Worm (Caenorhabditis elegans) whole organism, L4 larva: ENCODE data around the gene K01G5.10.

Experiments used
- D1046.2 ChIP-seq: fragments of 200-800 bp; sonication (Bioruptor generic); IDR thresholded peaks from 2 replicates; pipeline ENCODE4 v1.3.6; 2022; ENCODE audit warnings: missing genetic modification characterization, missing compliant biosample characterization
- F10B5.3 ChIP-seq: sonication (generic microtip); optimal IDR thresholded peaks from 2 replicates; lab custom pipeline; 2016; ENCODE audit warnings: mild to moderate bottlenecking, missing genetic modification characterization, missing compliant biosample characterization
- F37D6.2 ChIP-seq: sonication (generic microtip); optimal IDR thresholded peaks from 2 replicates; lab custom pipeline; 2016; ENCODE audit warnings: mild to moderate bottlenecking, missing genetic modification characterization, missing compliant biosample characterization
- T26A8.4 ChIP-seq: fragments of 200-800 bp; sonication (Bioruptor generic); IDR thresholded peaks from 2 replicates; pipeline ENCODE4 v1.3.6; 2022; ENCODE audit warnings: missing genetic modification characterization, missing compliant biosample characterization
- Y105C5A.15 ChIP-seq: fragments of 200-800 bp; sonication (Bioruptor generic); IDR thresholded peaks from 2 replicates; pipeline ENCODE4 v1.3.6; 2022; ENCODE audit warnings: missing genetic modification characterization, missing compliant biosample characterization
- Y48G9A.11 ChIP-seq: fragments of 200-800 bp; sonication (Bioruptor generic); IDR thresholded peaks from 2 replicates; pipeline ENCODE4 v1.3.6; 2022; ENCODE audit warnings: missing genetic modification reagents, missing genetic modification characterization, missing compliant biosample characterization
- Y75B8A.6 ChIP-seq: fragments of 200-800 bp; sonication (Bioruptor generic); IDR thresholded peaks from 2 replicates; pipeline ENCODE4 v1.3.6; 2022; ENCODE audit warnings: missing genetic modification reagents, missing genetic modification characterization, missing compliant biosample characterization
- ZK546.5 ChIP-seq, 2 experiments: sonication (generic microtip); optimal IDR thresholded peaks; 2 replicates each; lab custom pipeline; 2017; ENCODE audit warnings: missing biosample characterization in 2 of 2, missing genetic modification characterization in 2 of 2
- aha-1 ChIP-seq: fragments of 150-350 bp; peaks from one replicate; lab custom pipeline; 2014; ENCODE audit warnings: missing biosample characterization, missing genetic modification characterization
- arid-1 ChIP-seq: fragments of 200-800 bp; sonication (Bioruptor generic); conservative IDR thresholded peaks from 2 replicates; pipeline ENCODE4 v1.3.6; 2022; ENCODE audit warnings: missing genetic modification reagents, missing genetic modification characterization, missing compliant biosample characterization
- attf-4 ChIP-seq: sonication (generic microtip); optimal IDR thresholded peaks from 3 replicates; lab custom pipeline; 2017; ENCODE audit warnings: missing biosample characterization, missing genetic modification characterization
- ceh-20 ChIP-seq: fragments of 200-800 bp; sonication (Bioruptor generic); IDR thresholded peaks from 2 replicates; pipeline ENCODE4 v1.3.6; 2022; ENCODE audit warnings: missing genetic modification reagents, missing genetic modification characterization, missing compliant biosample characterization
- ceh-32 ChIP-seq: sonication (generic microtip); optimal IDR thresholded peaks from 2 replicates; lab custom pipeline; 2016; ENCODE audit warnings: mild to moderate bottlenecking, missing genetic modification characterization, missing compliant biosample characterization; ENCODE audit not compliant: poor library complexity
- ceh-44 ChIP-seq: fragments of 200-800 bp; sonication (Bioruptor generic); IDR thresholded peaks from 2 replicates; pipeline ENCODE4 v1.3.6; 2022; ENCODE audit warnings: missing genetic modification reagents, missing genetic modification characterization, missing compliant biosample characterization
- ceh-82 ChIP-seq: sonication (generic microtip); optimal IDR thresholded peaks from 2 replicates; lab custom pipeline; 2017; ENCODE audit warnings: missing biosample characterization, missing genetic modification characterization
- ctbp-1 ChIP-seq: fragments of 200-800 bp; sonication (Bioruptor generic); IDR thresholded peaks from 2 replicates; pipeline ENCODE4 v1.3.6; 2022; ENCODE audit warnings: missing genetic modification reagents, missing genetic modification characterization, missing compliant biosample characterization
- daf-16 ChIP-seq, 3 experiments: sonication (generic microtip); optimal IDR thresholded peaks; 2 replicates each; lab custom pipeline; 2016 to 2017; ENCODE audit warnings: missing genetic modification characterization in 3 of 3, missing genetic modification reagents in 3 of 3, mild to moderate bottlenecking in 2 of 3, missing compliant biosample characterization in 2 of 3, missing biosample characterization in 1 of 3, moderate library complexity in 1 of 3
- daf-19 ChIP-seq: fragments of 200-800 bp; sonication (Bioruptor generic); conservative IDR thresholded peaks from 2 replicates; pipeline ENCODE4 v1.3.6; 2022; ENCODE audit warnings: missing genetic modification characterization, missing compliant biosample characterization
- dmd-8 ChIP-seq: fragments of 200-800 bp; sonication (Bioruptor generic); IDR thresholded peaks from 2 replicates; pipeline ENCODE4 v1.3.6; 2022; ENCODE audit warnings: missing genetic modification characterization, missing compliant biosample characterization
- dve-1 ChIP-seq: sonication (generic microtip); optimal IDR thresholded peaks from 2 replicates; lab custom pipeline; 2017; ENCODE audit warnings: antibody characterized with exemption, mild to moderate bottlenecking, missing genetic modification characterization, missing compliant biosample characterization; ENCODE audit not compliant: insufficient read depth
- egl-27 ChIP-seq: sonication (generic microtip); optimal IDR thresholded peaks from 3 replicates; lab custom pipeline; 2017; ENCODE audit warnings: missing biosample characterization, missing genetic modification reagents, missing genetic modification characterization
- egl-43 ChIP-seq: fragments of 200-800 bp; sonication (Bioruptor generic); IDR thresholded peaks from 2 replicates; pipeline ENCODE4 v1.3.6; 2022; ENCODE audit warnings: missing genetic modification reagents, missing genetic modification characterization, missing compliant biosample characterization
- fkh-10 ChIP-seq: fragments of 150-350 bp; optimal IDR thresholded peaks from 2 replicates; lab custom pipeline; 2014; ENCODE audit warnings: missing biosample characterization, missing genetic modification reagents, missing genetic modification characterization
- gei-8 ChIP-seq: fragments of 200-800 bp; sonication (Bioruptor generic); optimal IDR thresholded peaks from 2 replicates; lab custom pipeline; 2018; ENCODE audit warnings: mild to moderate bottlenecking, missing genetic modification characterization, missing compliant biosample characterization
- hlh-30 ChIP-seq: sonication (generic microtip); optimal IDR thresholded peaks from 2 replicates; lab custom pipeline; 2017; ENCODE audit warnings: antibody characterized with exemption, mild to moderate bottlenecking, missing genetic modification characterization, missing compliant biosample characterization; ENCODE audit not compliant: insufficient read depth
- hmg-1.1 ChIP-seq: fragments of 200-800 bp; sonication (Bioruptor generic); IDR thresholded peaks from 2 replicates; pipeline ENCODE4 v1.3.6; 2022; ENCODE audit warnings: missing genetic modification reagents, missing genetic modification characterization, missing compliant biosample characterization
- madf-9 ChIP-seq: fragments of 200-800 bp; sonication (Bioruptor generic); conservative IDR thresholded peaks from 2 replicates; pipeline ENCODE4 v1.3.6; 2022; ENCODE audit warnings: missing genetic modification reagents, missing genetic modification characterization, missing compliant biosample characterization
- mdl-1 ChIP-seq, 2 experiments: fragments of 150-350 bp in 1 of 2; sonication (generic microtip) in 1 of 2; optimal IDR thresholded peaks; 2 replicates each; lab custom pipeline; 2014 to 2017; ENCODE audit warnings: missing biosample characterization in 2 of 2, missing genetic modification characterization in 2 of 2
- mdt-29 ChIP-seq: fragments of 200-800 bp; sonication (Bioruptor generic); IDR thresholded peaks from 2 replicates; pipeline ENCODE4 v1.3.6; 2022; ENCODE audit warnings: missing genetic modification reagents, missing genetic modification characterization, missing compliant biosample characterization
- mep-1 ChIP-seq: fragments of 150-350 bp; sonication (generic microtip); optimal IDR thresholded peaks from 3 replicates; lab custom pipeline; 2014; ENCODE audit warnings: missing biosample characterization, missing genetic modification characterization
- nhr-237 ChIP-seq: sonication (generic microtip); optimal IDR thresholded peaks from 2 replicates; lab custom pipeline; 2017; ENCODE audit warnings: missing biosample characterization, missing genetic modification characterization
- nhr-25 ChIP-seq: sonication (generic microtip); optimal IDR thresholded peaks from 2 replicates; lab custom pipeline; 2017; ENCODE audit warnings: missing genetic modification characterization, mild to moderate bottlenecking, missing compliant biosample characterization, antibody characterized with exemption, moderate library complexity, borderline replicate concordance; ENCODE audit not compliant: insufficient read depth
- nhr-28 ChIP-seq: fragments of 150-350 bp; optimal IDR thresholded peaks from 2 replicates; lab custom pipeline; 2014; ENCODE audit warnings: missing biosample characterization, missing genetic modification characterization
- nhr-42 ChIP-seq: fragments of 200-800 bp; sonication (Bioruptor generic); IDR thresholded peaks from 2 replicates; pipeline ENCODE4 v1.3.6; 2022; ENCODE audit warnings: missing genetic modification characterization, missing compliant biosample characterization
- pha-4 ChIP-seq, 2 experiments: fragments of 150-350 bp in 1 of 2; fragments of 200-800 bp in 1 of 2; sonication (Bioruptor generic) in 1 of 2; IDR thresholded peaks in 1 of 2; optimal IDR thresholded peaks in 1 of 2; 2 replicates each; pipeline versions ENCODE4 v1.3.6 to Lab custom; 2014 to 2022; ENCODE audit warnings: missing genetic modification characterization in 2 of 2, missing genetic modification reagents in 2 of 2, missing biosample characterization in 1 of 2, missing compliant biosample characterization in 1 of 2
- pqm-1 ChIP-seq: sonication (generic microtip); optimal IDR thresholded peaks from 2 replicates; lab custom pipeline; 2017; ENCODE audit warnings: missing biosample characterization, missing genetic modification characterization
- saeg-2 ChIP-seq: fragments of 200-800 bp; sonication (Bioruptor generic); IDR thresholded peaks from 2 replicates; pipeline ENCODE4 v1.3.6; 2022; ENCODE audit warnings: missing genetic modification reagents, missing genetic modification characterization, missing compliant biosample characterization
- skn-1 ChIP-seq: fragments of 150-350 bp; optimal IDR thresholded peaks from 2 replicates; lab custom pipeline; 2014; ENCODE audit warnings: missing biosample characterization, missing genetic modification characterization
- tag-97 ChIP-seq: fragments of 200-800 bp; sonication (Bioruptor generic); IDR thresholded peaks from 2 replicates; pipeline ENCODE4 v1.3.6; 2022; ENCODE audit warnings: missing genetic modification characterization, missing compliant biosample characterization
- tra-1 ChIP-seq: fragments of 200-800 bp; sonication (Bioruptor generic); IDR thresholded peaks from 2 replicates; pipeline ENCODE4 v1.3.6; 2022; ENCODE audit warnings: missing genetic modification reagents, missing genetic modification characterization, missing compliant biosample characterization
- unc-62 ChIP-seq, 3 experiments: fragments of 150-350 bp in 1 of 3; sonication (generic microtip); optimal IDR thresholded peaks in 2 of 3; peaks in 1 of 3; 1 replicate in 1 of 3; 2 replicates in 2 of 3; lab custom pipeline; 2014 to 2017; ENCODE audit warnings: missing biosample characterization in 3 of 3, missing genetic modification characterization in 3 of 3, missing genetic modification reagents in 3 of 3, missing genotype in 1 of 3
- vab-7 ChIP-seq: fragments of 200-800 bp; sonication (Bioruptor generic); IDR thresholded peaks from 2 replicates; pipeline ENCODE4 v1.3.6; 2022; ENCODE audit warnings: missing genetic modification reagents, missing genetic modification characterization, missing compliant biosample characterization
- zfp-2 ChIP-seq: sonication (generic microtip); optimal IDR thresholded peaks from 2 replicates; lab custom pipeline; 2016; ENCODE audit warnings: mild to moderate bottlenecking, missing genetic modification characterization, missing compliant biosample characterization
- zfp-3 ChIP-seq: fragments of 200-800 bp; sonication (Bioruptor generic); conservative IDR thresholded peaks from 2 replicates; pipeline ENCODE4 v1.3.6; 2022; ENCODE audit warnings: missing genetic modification reagents, missing genetic modification characterization, missing compliant biosample characterization
- zip-11 ChIP-seq: fragments of 200-800 bp; sonication (Bioruptor generic); IDR thresholded peaks from 2 replicates; pipeline ENCODE4 v1.3.6; 2022; ENCODE audit warnings: missing genetic modification characterization, missing compliant biosample characterization
- ztf-11 ChIP-seq: fragments of 150-350 bp; optimal IDR thresholded peaks from 2 replicates; lab custom pipeline; 2014; ENCODE audit warnings: missing biosample characterization, missing genetic modification characterization

Gene K01G5.10

ce11 chrIII:10759050-10760023 is 1.0 kb upstream of the K01G5.10 start, which contains the start of gene tasp-1 (continued):
- TF ChIP-seq egl-43 (GFP tag; lab: Robert Waterston, UW) (peak; percentile 100), zfp-2 (tag; lab: Kevin White, UChicago) (peak; percentile 93), ctbp-1 (peak; percentile 100), pqm-1 (peak; percentile 86), hmg-1.1 (GFP tag; lab: Robert Waterston, UW) (peak; percentile 100), dve-1 (tag; lab: Kevin White, UChicago) (peak; percentile 100), T26A8.4 (GFP tag; lab: Robert Waterston, UW) (peak; percentile 100), ceh-20 (GFP tag; lab: Robert Waterston, UW) (peak; percentile 100), skn-1 (tag; lab: Kevin White, UChicago) (peak; percentile 98), ztf-11 (tag; lab: Kevin White, UChicago) (peak; percentile 62), pha-4 (GFP tag; IDR thresholded peaks at IDR 0.05; lab: Robert Waterston, UW) (peak; percentile 99), pha-4 (tag; optimal IDR thresholded peaks at IDR 0.05; lab: Kevin White, UChicago) (no peak), ceh-44 (GFP tag; lab: Robert Waterston, UW) (peak; percentile 98), attf-4 (tag; lab: Kevin White, UChicago) (peak; percentile 79), zip-11 (peak; percentile 80; the same call in 1 of the 2 replicates), mep-1 (tag; lab: Kevin White, UChicago) (peak; percentile 100), nhr-237 (tag; lab: Kevin White, UChicago) (peak; percentile 87), nhr-42 (GFP tag; lab: Robert Waterston, UW) (peak; percentile 100), unc-62 (GFP tag; optimal IDR thresholded peaks at IDR 0.05 in 1 of 2; lab: Kevin White, UChicago) (peak; percentile 68 to 100), unc-62 (tag; optimal IDR thresholded peaks at IDR 0.05; lab: Kevin White, UChicago) (peak; percentile 90), gei-8 (GFP tag; lab: Kevin White, UChicago) (peak; percentile 99), zfp-3 (peak; percentile 100), tag-97 (GFP tag; lab: Robert Waterston, UW) (peak; percentile 96), vab-7 (peak; percentile 100), mdt-29 (GFP tag; lab: Robert Waterston, UW) (peak; percentile 100), ceh-82 (tag; lab: Kevin White, UChicago) (peak; percentile 88), ZK546.5 (tag; optimal IDR thresholded peaks at IDR 0.05; lab: Kevin White, UChicago) (peak in 1 of 2 experiments; percentile 89), hlh-30 (tag; lab: Kevin White, UChicago) (peak; percentile 100), F37D6.2 (peak; percentile 98), Y48G9A.11 (GFP tag; lab: Robert Waterston, UW) (peak; percentile 96), tra-1 (GFP tag; lab: Robert Waterston, UW) (peak; percentile 100), egl-27 (tag; lab: Kevin White, UChicago) (peak; percentile 88), F10B5.3 (tag; lab: Kevin White, UChicago) (peak; percentile 91), nhr-25 (peak; percentile 99), saeg-2 (GFP tag; lab: Robert Waterston, UW) (peak; percentile 100), daf-16 (GFP tag; optimal IDR thresholded peaks at IDR 0.05; lab: Kevin White, UChicago) (peak; percentile 94 to 97), daf-16 (tag; optimal IDR thresholded peaks at IDR 0.05; lab: Kevin White, UChicago) (peak; percentile 94), aha-1 (peak; percentile 100), D1046.2 (peak; percentile 98), Y75B8A.6 (peak; percentile 99), daf-19 (GFP tag; lab: Robert Waterston, UW) (peak; percentile 99), fkh-10 (GFP tag; lab: Kevin White, UChicago) (peak; percentile 100), ceh-32 (tag; lab: Kevin White, UChicago) (peak; percentile 90), madf-9 (GFP tag; lab: Robert Waterston, UW) (peak; percentile 100), mdl-1 (tag; optimal IDR thresholded peaks at IDR 0.05; lab: Kevin White, UChicago) (peak; percentile 98 to 100), arid-1 (GFP tag; lab: Robert Waterston, UW) (peak; percentile 99), Y105C5A.15 (GFP tag; lab: Robert Waterston, UW) (peak; percentile 98), nhr-28 (tag; lab: Kevin White, UChicago) (peak; percentile 100), dmd-8 (GFP tag; lab: Robert Waterston, UW) (peak; percentile 96)
